Worm (Caenorhabditis elegans) whole organism, L3 larva: ENCODE measurements around the gene R04B5.6.

ENCODE experiments used
- R02D3.7 ChIP-seq: fragments of 150-350 bp; optimal IDR thresholded peaks from 2 replicates; lab custom pipeline; 2014; ENCODE audit warnings: missing biosample characterization, missing genetic modification characterization
- ZK546.5 ChIP-seq: sonication (generic microtip); optimal IDR thresholded peaks from 2 replicates; lab custom pipeline; 2017; ENCODE audit warnings: missing biosample characterization, missing genetic modification characterization
- aly-2 ChIP-seq: fragments of 150-350 bp; optimal IDR thresholded peaks from 2 replicates; lab custom pipeline; 2014; ENCODE audit warnings: missing biosample characterization, missing genetic modification characterization
- ama-1 ChIP-seq: fragments of 150-350 bp; optimal IDR thresholded peaks from 2 replicates; lab custom pipeline; 2018
- ceh-16 ChIP-seq: sonication (generic microtip); optimal IDR thresholded peaks from 2 replicates; lab custom pipeline; 2017; ENCODE audit warnings: missing biosample characterization, missing genetic modification characterization
- ceh-28 ChIP-seq: fragments of 150-350 bp; optimal IDR thresholded peaks from 2 replicates; lab custom pipeline; 2014; ENCODE audit warnings: missing biosample characterization, missing genetic modification reagents, missing genetic modification characterization
- ceh-9 ChIP-seq: sonication (generic microtip); optimal IDR thresholded peaks from 2 replicates; lab custom pipeline; 2018; ENCODE audit warnings: missing biosample characterization, missing genetic modification characterization
- daf-12 ChIP-seq: fragments of 150-350 bp; optimal IDR thresholded peaks from 2 replicates; lab custom pipeline; 2014; ENCODE audit warnings: missing biosample characterization, missing genetic modification reagents, missing genetic modification characterization
- egl-5 ChIP-seq: fragments of 150-350 bp; optimal IDR thresholded peaks from 2 replicates; lab custom pipeline; 2017; ENCODE audit warnings: missing biosample characterization, missing genetic modification reagents, missing genetic modification characterization, inconsistent platforms
- elt-1 ChIP-seq: fragments of 150-350 bp; optimal IDR thresholded peaks from 2 replicates; lab custom pipeline; 2014; ENCODE audit warnings: missing biosample characterization, missing genetic modification characterization
- elt-2 ChIP-seq: sonication (generic microtip); optimal IDR thresholded peaks from 2 replicates; lab custom pipeline; 2016; ENCODE audit warnings: missing genetic modification reagents, mild to moderate bottlenecking, missing genetic modification characterization, missing compliant biosample characterization
- elt-3 ChIP-seq, 3 experiments: fragments of 150-350 bp in 1 of 3; sonication (generic microtip) in 2 of 3; optimal IDR thresholded peaks; 2 replicates in 2 of 3; 4 replicates in 1 of 3; lab custom pipeline; 2014 to 2017; ENCODE audit warnings: missing biosample characterization in 3 of 3, missing genetic modification characterization in 3 of 3
- eor-1 ChIP-seq, 2 experiments: fragments of 150-350 bp; optimal IDR thresholded peaks; 2 replicates each; lab custom pipeline; 2014 to 2018; ENCODE audit warnings: missing biosample characterization in 2 of 2, missing genetic modification characterization in 2 of 2
- fkh-10 ChIP-seq: sonication (generic microtip); optimal IDR thresholded peaks from 2 replicates; lab custom pipeline; 2017; ENCODE audit warnings: missing biosample characterization, missing genetic modification reagents, missing genetic modification characterization
- hmg-11 ChIP-seq: sonication (generic microtip); optimal IDR thresholded peaks from 2 replicates; lab custom pipeline; 2016; ENCODE audit warnings: missing genetic modification characterization, missing compliant biosample characterization
- jun-1 ChIP-seq: fragments of 150-350 bp; optimal IDR thresholded peaks from 2 replicates; lab custom pipeline; 2014; ENCODE audit warnings: missing biosample characterization, missing genetic modification reagents, missing genetic modification characterization
- lin-39 ChIP-seq: fragments of 150-350 bp; optimal IDR thresholded peaks from 2 replicates; lab custom pipeline; 2018; ENCODE audit warnings: missing biosample characterization, missing genetic modification reagents, missing genetic modification characterization
- lsy-12 ChIP-seq: sonication (generic microtip); optimal IDR thresholded peaks from 2 replicates; lab custom pipeline; 2016; ENCODE audit warnings: mild to moderate bottlenecking, missing genetic modification characterization, missing compliant biosample characterization
- mdl-1 ChIP-seq: fragments of 150-350 bp; optimal IDR thresholded peaks from 2 replicates; lab custom pipeline; 2014; ENCODE audit warnings: missing biosample characterization, missing genetic modification characterization
- nfya-1 ChIP-seq: sonication (generic microtip); optimal IDR thresholded peaks from 2 replicates; lab custom pipeline; 2017; ENCODE audit warnings: missing genetic modification characterization, mild to moderate bottlenecking, missing compliant biosample characterization, antibody characterized with exemption, moderate library complexity; ENCODE audit not compliant: insufficient read depth
- nhr-11 ChIP-seq: fragments of 150-350 bp; optimal IDR thresholded peaks from 2 replicates; lab custom pipeline; 2014; ENCODE audit warnings: missing biosample characterization, missing genetic modification characterization
- nhr-12 ChIP-seq: fragments of 150-350 bp; optimal IDR thresholded peaks from 2 replicates; lab custom pipeline; 2014; ENCODE audit warnings: missing biosample characterization, missing genetic modification characterization
- nhr-23 ChIP-seq: fragments of 150-350 bp; optimal IDR thresholded peaks from 2 replicates; lab custom pipeline; 2014; ENCODE audit warnings: missing biosample characterization, missing genetic modification reagents, missing genetic modification characterization
- nhr-237 ChIP-seq: fragments of 150-350 bp; optimal IDR thresholded peaks from 2 replicates; lab custom pipeline; 2014; ENCODE audit warnings: missing biosample characterization, missing genetic modification characterization
- nhr-28 ChIP-seq: fragments of 150-350 bp; optimal IDR thresholded peaks from 2 replicates; lab custom pipeline; 2014; ENCODE audit warnings: missing biosample characterization, missing genetic modification characterization
- nhr-43 ChIP-seq: sonication (generic microtip); optimal IDR thresholded peaks from 2 replicates; lab custom pipeline; 2016; ENCODE audit warnings: mild to moderate bottlenecking, missing genetic modification characterization, missing compliant biosample characterization; ENCODE audit not compliant: poor library complexity, severe bottlenecking
- nhr-67 ChIP-seq: fragments of 150-350 bp; optimal IDR thresholded peaks from 2 replicates; lab custom pipeline; 2014; ENCODE audit warnings: missing biosample characterization, missing genetic modification characterization
- nhr-76 ChIP-seq: fragments of 150-350 bp; sonication (generic microtip); optimal IDR thresholded peaks from 5 replicates; lab custom pipeline; 2014; ENCODE audit warnings: missing biosample characterization, missing genetic modification characterization
- nhr-77 ChIP-seq: fragments of 150-350 bp; optimal IDR thresholded peaks from 2 replicates; lab custom pipeline; 2014; ENCODE audit warnings: missing biosample characterization, missing genetic modification characterization
- pqm-1 ChIP-seq: fragments of 150-350 bp; optimal IDR thresholded peaks from 2 replicates; lab custom pipeline; 2017; ENCODE audit warnings: missing biosample characterization, missing genetic modification characterization, inconsistent platforms
- sea-2 ChIP-seq: fragments of 150-350 bp; sonication (generic microtip); optimal IDR thresholded peaks from 4 replicates; lab custom pipeline; 2014; ENCODE audit warnings: missing biosample characterization, missing genetic modification reagents, missing genetic modification characterization
- skn-1 ChIP-seq: fragments of 150-350 bp; optimal IDR thresholded peaks from 2 replicates; lab custom pipeline; 2014; ENCODE audit warnings: missing biosample characterization, missing genetic modification characterization
- unc-39 ChIP-seq: sonication (generic microtip); optimal IDR thresholded peaks from 4 replicates; lab custom pipeline; 2017; ENCODE audit warnings: missing biosample characterization, missing genetic modification characterization
- ztf-11 ChIP-seq: fragments of 150-350 bp; optimal IDR thresholded peaks from 2 replicates; lab custom pipeline; 2014; ENCODE audit warnings: missing biosample characterization, missing genetic modification characterization
- ztf-4 ChIP-seq: fragments of 150-350 bp; optimal IDR thresholded peaks from 2 replicates; lab custom pipeline; 2014; ENCODE audit warnings: missing biosample characterization, missing genetic modification characterization

R04B5.6 gene

ce11 chrV:10083999-10084468, 930 bp upstream of the R04B5.6 start, which contains the start of gene nhr-12:
nhr-12 (minus strand) TSS chrV:10084049.
- TF ChIP-seq hmg-11 (tag; lab: Kevin White, UChicago): no peak
- TF ChIP-seq egl-5 (tag; lab: Kevin White, UChicago): no peak
- peak; percentile 0 for TF ChIP-seq nfya-1 (tag; lab: Kevin White, UChicago)
- TF ChIP-seq nhr-11: peak; percentile 8
- TF ChIP-seq nhr-43 (tag; lab: Kevin White, UChicago): no peak
- TF ChIP-seq lsy-12 (tag; lab: Kevin White, UChicago): no peak
- TF ChIP-seq ceh-28 (tag; lab: Kevin White, UChicago): peak; percentile 28
- TF ChIP-seq sea-2: no peak
- peak; percentile 2 for TF ChIP-seq skn-1 (tag; lab: Kevin White, UChicago)
- no peak for TF ChIP-seq nhr-23 (tag; lab: Kevin White, UChicago)
- TF ChIP-seq elt-2 (tag; lab: Kevin White, UChicago): peak; percentile 45
- TF ChIP-seq aly-2 (tag; lab: Kevin White, UChicago): no peak
- TF ChIP-seq eor-1 (tag; optimal IDR thresholded peaks at IDR 0.05; lab: Kevin White, UChicago): no peak
- TF ChIP-seq ama-1: no peak
- no peak for TF ChIP-seq nhr-77 (tag; lab: Kevin White, UChicago)
- no peak for TF ChIP-seq nhr-12 (tag; lab: Kevin White, UChicago)
- TF ChIP-seq lin-39: no peak
- TF ChIP-seq fkh-10: no peak
- TF ChIP-seq jun-1 (tag; lab: Kevin White, UChicago): no peak
- TF ChIP-seq ztf-11: no peak
- no peak for TF ChIP-seq nhr-28
- TF ChIP-seq pqm-1 (tag; lab: Kevin White, UChicago): no peak
- TF ChIP-seq, all 47 proteins: peak for 5

- peak; percentile 35 for TF ChIP-seq nhr-76
- TF ChIP-seq ceh-9: no peak
Measured at ce11 chrV:10086141-10086540, 1.2 kb downstream of the R04B5.6 start.

DNA sequence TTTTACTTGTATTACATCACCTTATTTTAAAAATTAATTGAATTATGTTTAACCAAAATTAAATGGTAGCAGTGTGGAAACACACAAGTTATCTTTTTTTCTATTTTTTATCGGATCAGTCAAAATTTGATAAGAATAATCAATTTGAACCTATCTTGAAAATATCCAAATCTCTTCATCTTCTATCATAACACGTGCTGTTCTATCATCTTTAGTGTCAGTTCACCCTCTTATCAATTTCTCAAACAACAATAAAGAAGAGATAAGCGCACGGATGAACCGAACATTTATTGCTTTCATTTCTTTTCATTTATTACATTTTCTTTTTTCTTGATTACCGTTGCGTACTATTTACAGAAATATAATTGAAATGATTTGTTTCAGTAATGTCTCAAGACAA, 2.1 kb downstream of the R04B5.6 start, which contains the start of gene R04B5.5:
R04B5.5 (plus strand) TSS at position 378 of the 400 bp plus-strand sequence.
- TF ChIP-seq sea-2 (no peak), ceh-28 (tag; lab: Kevin White, UChicago) (peak; percentile 2), mdl-1 (tag; lab: Kevin White, UChicago) (peak; percentile 18), nhr-77 (tag; lab: Kevin White, UChicago) (no peak), nhr-237 (no peak), ama-1 (no peak), jun-1 (tag; lab: Kevin White, UChicago) (peak; percentile 39), pqm-1 (tag; lab: Kevin White, UChicago) (peak; percentile 81), ZK546.5 (no peak), daf-12 (tag; lab: Kevin White, UChicago) (no peak), unc-39 (no peak), ceh-9 (no peak), nhr-23 (tag; lab: Kevin White, UChicago) (peak; percentile 60), nhr-67 (no peak), ztf-4 (tag; lab: Kevin White, UChicago) (peak; percentile 61), nhr-43 (tag; lab: Kevin White, UChicago) (peak; percentile 59), nhr-76 (peak; percentile 62), ztf-11 (no peak), elt-3 (tag; optimal IDR thresholded peaks at IDR 0.05; lab: Kevin White, UChicago) (peak in 1 of 3 experiments; percentile 71), nhr-12 (tag; lab: Kevin White, UChicago) (no peak), elt-2 (tag; lab: Kevin White, UChicago) (peak; percentile 91)
- TF ChIP-seq, all 47 proteins: peak for 10

- TF ChIP-seq ztf-4 (tag; lab: Kevin White, UChicago) (no peak), ceh-16 (tag; lab: Kevin White, UChicago) (no peak), jun-1 (tag; lab: Kevin White, UChicago) (no peak), nhr-11 (no peak), nhr-12 (tag; lab: Kevin White, UChicago) (no peak), ztf-11 (no peak), R02D3.7 (tag; lab: Kevin White, UChicago) (no peak), elt-1 (tag; lab: Kevin White, UChicago) (no peak)
Measured at ce11 chrV:10090461-10090860, 5.5 kb downstream of the R04B5.6 start, which contains the start of gene R04B5.7. R04B5.7 (minus strand) TSS chrV:10090561.
